Worm (Caenorhabditis elegans) whole organism, mixed stage, embryonic: ENCODE data around the gene glb-10.

ENCODE experiments used
- ces-1 ChIP-seq: fragments of 150-350 bp; optimal IDR thresholded peaks from 2 replicates; lab custom pipeline; 2014; ENCODE audit warnings: missing biosample characterization, missing genetic modification reagents, missing genetic modification characterization
- drap-1 ChIP-seq: fragments of 200-800 bp; sonication (Bioruptor generic); optimal IDR thresholded peaks from 3 replicates; lab custom pipeline; 2018; ENCODE audit warnings: mild to moderate bottlenecking, missing genetic modification characterization, missing compliant biosample characterization
- elt-1 ChIP-seq: sonication (generic microtip); optimal IDR thresholded peaks from 2 replicates; lab custom pipeline; 2017; ENCODE audit warnings: missing genetic modification characterization, mild to moderate bottlenecking, missing compliant biosample characterization, antibody characterized with exemption, moderate library complexity, borderline replicate concordance; ENCODE audit not compliant: insufficient read depth
- elt-3 ChIP-seq: fragments of 150-350 bp; optimal IDR thresholded peaks from 2 replicates; lab custom pipeline; 2014; ENCODE audit warnings: missing biosample characterization, missing genetic modification characterization
- lsy-2 ChIP-seq: fragments of 150-350 bp; optimal IDR thresholded peaks from 2 replicates; lab custom pipeline; 2014; ENCODE audit warnings: missing biosample characterization, missing genetic modification characterization
- mab-5 ChIP-seq: fragments of 150-350 bp; optimal IDR thresholded peaks from 2 replicates; lab custom pipeline; 2014; ENCODE audit warnings: missing biosample characterization, missing genetic modification characterization
- nhr-12 ChIP-seq: fragments of 150-350 bp; optimal IDR thresholded peaks from 2 replicates; lab custom pipeline; 2014; ENCODE audit warnings: missing biosample characterization, missing genetic modification characterization
- nhr-237 ChIP-seq: fragments of 150-350 bp; optimal IDR thresholded peaks from 2 replicates; lab custom pipeline; 2014; ENCODE audit warnings: missing biosample characterization, missing genetic modification characterization
- nhr-28 ChIP-seq: fragments of 150-350 bp; optimal IDR thresholded peaks from 2 replicates; lab custom pipeline; 2014; ENCODE audit warnings: missing biosample characterization, missing genetic modification characterization
- pha-4 ChIP-seq: fragments of 150-350 bp; optimal IDR thresholded peaks from 2 replicates; lab custom pipeline; 2018; ENCODE audit warnings: missing biosample characterization, missing genetic modification reagents, missing genetic modification characterization
- ztf-11 ChIP-seq: fragments of 150-350 bp; optimal IDR thresholded peaks from 2 replicates; lab custom pipeline; 2014; ENCODE audit warnings: missing biosample characterization, missing genetic modification characterization

DNA sequence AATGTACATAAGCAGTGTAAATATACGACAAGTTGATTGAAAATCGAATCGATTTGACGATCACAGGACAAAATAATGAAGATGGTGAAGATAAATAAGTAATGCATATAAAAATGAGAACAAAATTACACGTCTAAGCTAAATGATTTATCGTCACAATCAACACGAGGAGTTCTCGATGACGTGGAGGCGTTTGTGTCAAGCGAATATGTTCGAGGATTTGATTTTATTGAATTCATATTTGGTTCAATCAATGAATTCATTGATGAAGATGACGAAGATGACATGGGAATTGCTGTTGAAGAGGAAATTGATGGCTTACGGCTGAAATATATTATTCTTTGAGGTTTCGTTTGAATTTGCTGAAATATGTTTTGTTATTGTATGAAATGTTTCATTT, 16.6 kb downstream of the glb-10 start, which contains the start of gene nyn-3:
- TF ChIP-seq pha-4 (tag; lab: Kevin White, UChicago): no peak
- TF ChIP-seq elt-1 (tag; lab: Kevin White, UChicago): no peak
- no peak for TF ChIP-seq ces-1 (GFP tag; lab: Kevin White, UChicago)
- no peak for TF ChIP-seq ztf-11 (tag; lab: Kevin White, UChicago)
- no peak for TF ChIP-seq elt-3 (tag; lab: Kevin White, UChicago)
- no peak for TF ChIP-seq mab-5 (tag; lab: Kevin White, UChicago)
- no peak for TF ChIP-seq nhr-237 (tag; lab: Kevin White, UChicago)
- no peak for TF ChIP-seq drap-1 (GFP tag; lab: Kevin White, UChicago)
- no peak for TF ChIP-seq nhr-28 (tag; lab: Kevin White, UChicago)
- no peak for TF ChIP-seq nhr-12
- no peak for TF ChIP-seq lsy-2 (tag; lab: Kevin White, UChicago)
